Worm (Caenorhabditis elegans) whole organism, young adult: ENCODE results near the gene unc-42.

Experiments
- C06A6.2 ChIP-seq: fragments of 200-800 bp; sonication (Bioruptor generic); conservative IDR thresholded peaks from 2 replicates; pipeline ENCODE4 v1.3.6; 2022; ENCODE audit warnings: missing genetic modification characterization, missing compliant biosample characterization
- D2030.7 ChIP-seq: fragments of 200-800 bp; sonication (Bioruptor generic); IDR thresholded peaks from 2 replicates; pipeline ENCODE4 v1.3.6; 2022; ENCODE audit warnings: missing genetic modification reagents, missing genetic modification characterization, missing compliant biosample characterization
- F10E7.11 ChIP-seq: sonication (generic microtip); optimal IDR thresholded peaks from 2 replicates; lab custom pipeline; 2017; ENCODE audit warnings: mild to moderate bottlenecking, missing genetic modification characterization, moderate library complexity, missing compliant biosample characterization
- F22D6.2 ChIP-seq: sonication (generic microtip); optimal IDR thresholded peaks from 2 replicates; lab custom pipeline; 2016; ENCODE audit warnings: mild to moderate bottlenecking, missing genetic modification characterization, missing compliant biosample characterization
- F33H1.4 ChIP-seq: fragments of 200-800 bp; sonication (Bioruptor generic); IDR thresholded peaks from 2 replicates; pipeline ENCODE4 v1.3.6; 2022; ENCODE audit warnings: missing genetic modification reagents, missing genetic modification characterization, missing compliant biosample characterization
- F55B11.4 ChIP-seq: sonication (generic microtip); optimal IDR thresholded peaks from 2 replicates; lab custom pipeline; 2016; ENCODE audit warnings: missing compliant biosample characterization, missing genetic modification characterization, borderline replicate concordance; ENCODE audit not compliant: insufficient read depth
- Y53G8AR.9 ChIP-seq: fragments of 200-800 bp; sonication (Bioruptor generic); conservative IDR thresholded peaks from 2 replicates; pipeline ENCODE4 v1.3.6; 2022; ENCODE audit warnings: missing genetic modification reagents, missing genetic modification characterization, missing compliant biosample characterization
- Y56A3A.18 ChIP-seq: fragments of 200-800 bp; sonication (Bioruptor generic); IDR thresholded peaks from 2 replicates; pipeline ENCODE4 v1.3.6; 2022; ENCODE audit warnings: missing genetic modification reagents, missing genetic modification characterization, missing compliant biosample characterization
- Y95B8A.8 ChIP-seq: fragments of 200-800 bp; sonication (Bioruptor generic); IDR thresholded peaks from 2 replicates; pipeline ENCODE4 v1.3.6; 2022; ENCODE audit warnings: missing genetic modification reagents, missing genetic modification characterization, missing compliant biosample characterization
- ZK185.1 ChIP-seq: sonication (generic microtip); optimal IDR thresholded peaks from 2 replicates; lab custom pipeline; 2016; ENCODE audit warnings: mild to moderate bottlenecking, missing genetic modification characterization, missing compliant biosample characterization; ENCODE audit not compliant: poor library complexity, severe bottlenecking
- akir-1 ChIP-seq: fragments of 200-800 bp; sonication (Bioruptor generic); optimal IDR thresholded peaks from 2 replicates; lab custom pipeline; 2018; ENCODE audit warnings: mild to moderate bottlenecking, missing genetic modification characterization, moderate library complexity, missing compliant biosample characterization
- ama-1 ChIP-seq, 3 experiments: fragments of 150-350 bp in 1 of 3; sonication (generic microtip) in 2 of 3; optimal IDR thresholded peaks; 2 replicates each; lab custom pipeline; 2014 to 2018; ENCODE audit warnings: missing biosample characterization in 2 of 3, missing genetic modification characterization in 2 of 3, missing genetic modification reagents in 2 of 3
- aptf-2 ChIP-seq: fragments of 200-800 bp; sonication (Bioruptor generic); conservative IDR thresholded peaks from 2 replicates; pipeline ENCODE4 v1.3.6; 2022; ENCODE audit warnings: missing genetic modification reagents, missing genetic modification characterization, missing compliant biosample characterization
- attf-6 ChIP-seq: fragments of 200-800 bp; sonication (Bioruptor generic); IDR thresholded peaks from 2 replicates; pipeline ENCODE4 v1.3.6; 2022; ENCODE audit warnings: missing genetic modification reagents, missing genetic modification characterization, missing compliant biosample characterization
- bed-1 ChIP-seq: fragments of 200-800 bp; sonication (Bioruptor generic); IDR thresholded peaks from 2 replicates; pipeline ENCODE4 v1.3.6; 2022; ENCODE audit warnings: missing genetic modification reagents, missing genetic modification characterization, missing compliant biosample characterization
- ccch-3 ChIP-seq: fragments of 200-800 bp; sonication (Bioruptor generic); optimal IDR thresholded peaks from 2 replicates; lab custom pipeline; 2018; ENCODE audit warnings: mild to moderate bottlenecking, missing genetic modification characterization, missing compliant biosample characterization
- cebp-2 ChIP-seq: fragments of 200-800 bp; sonication (Bioruptor generic); IDR thresholded peaks from 2 replicates; pipeline ENCODE4 v1.3.6; 2022; ENCODE audit warnings: missing genetic modification characterization, missing compliant biosample characterization
- ceh-91 ChIP-seq: fragments of 200-800 bp; sonication (Bioruptor generic); IDR thresholded peaks from 2 replicates; pipeline ENCODE4 v1.3.6; 2022; ENCODE audit warnings: missing genetic modification reagents, missing genetic modification characterization, missing compliant biosample characterization
- chd-7 ChIP-seq: sonication (generic microtip); optimal IDR thresholded peaks from 2 replicates; lab custom pipeline; 2016; ENCODE audit warnings: mild to moderate bottlenecking, missing genetic modification characterization, moderate library complexity, missing compliant biosample characterization
- dox-1 ChIP-seq: fragments of 200-800 bp; sonication (Bioruptor generic); IDR thresholded peaks from 2 replicates; pipeline ENCODE4 v1.3.6; 2022; ENCODE audit warnings: missing genetic modification reagents, missing genetic modification characterization, missing compliant biosample characterization
- ets-4 ChIP-seq: fragments of 200-800 bp; sonication (Bioruptor generic); optimal IDR thresholded peaks from 2 replicates; lab custom pipeline; 2018; ENCODE audit warnings: mild to moderate bottlenecking, missing genetic modification characterization, missing compliant biosample characterization
- hmg-1.2 ChIP-seq: fragments of 200-800 bp; sonication (Bioruptor generic); IDR thresholded peaks from 2 replicates; pipeline ENCODE4 v1.3.6; 2022; ENCODE audit warnings: missing genetic modification reagents, missing genetic modification characterization, missing compliant biosample characterization
- hmg-20 ChIP-seq: fragments of 200-800 bp; sonication (Bioruptor generic); IDR thresholded peaks from 2 replicates; pipeline ENCODE4 v1.3.6; 2022; ENCODE audit warnings: missing genetic modification reagents, missing genetic modification characterization, missing compliant biosample characterization
- hrde-1 ChIP-seq: sonication (generic microtip); optimal IDR thresholded peaks from 2 replicates; lab custom pipeline; 2016; ENCODE audit warnings: missing genetic modification characterization, mild to moderate bottlenecking, missing compliant biosample characterization, moderate library complexity, missing genotype, missing genetic modification reagents, borderline replicate concordance
- let-526 ChIP-seq: fragments of 200-800 bp; sonication (Bioruptor generic); IDR thresholded peaks from 2 replicates; pipeline ENCODE4 v1.3.6; 2022; ENCODE audit warnings: missing genetic modification reagents, missing genetic modification characterization, missing compliant biosample characterization
- lir-1 ChIP-seq: fragments of 200-800 bp; sonication (Bioruptor generic); conservative IDR thresholded peaks from 2 replicates; pipeline ENCODE4 v1.3.6; 2022; ENCODE audit warnings: missing genetic modification reagents, missing genetic modification characterization, missing compliant biosample characterization
- madf-6 ChIP-seq: fragments of 200-800 bp; sonication (Bioruptor generic); IDR thresholded peaks from 2 replicates; pipeline ENCODE4 v1.3.6; 2022; ENCODE audit warnings: missing genetic modification reagents, missing genetic modification characterization, missing compliant biosample characterization
- madf-8 ChIP-seq: fragments of 200-800 bp; sonication (Bioruptor generic); conservative IDR thresholded peaks from 2 replicates; pipeline ENCODE4 v1.3.6; 2022; ENCODE audit warnings: missing genetic modification reagents, missing genetic modification characterization, missing compliant biosample characterization
- mcd-1 ChIP-seq: fragments of 200-800 bp; sonication (Bioruptor generic); IDR thresholded peaks from 2 replicates; pipeline ENCODE4 v1.3.6; 2022; ENCODE audit warnings: missing genetic modification reagents, missing genetic modification characterization, missing compliant biosample characterization
- nfya-2 ChIP-seq: fragments of 200-800 bp; sonication (Bioruptor generic); IDR thresholded peaks from 2 replicates; pipeline ENCODE4 v1.3.6; 2022; ENCODE audit warnings: missing genetic modification reagents, missing genetic modification characterization, missing compliant biosample characterization
- nhr-80 ChIP-seq: sonication (generic microtip); optimal IDR thresholded peaks from 2 replicates; lab custom pipeline; 2016; ENCODE audit warnings: missing genetic modification characterization, missing compliant biosample characterization
- nhr-90 ChIP-seq: sonication (generic microtip); optimal IDR thresholded peaks from 2 replicates; lab custom pipeline; 2016; ENCODE audit warnings: missing genotype, mild to moderate bottlenecking, missing genetic modification characterization, missing compliant biosample characterization
- pha-4 ChIP-seq: fragments of 150-350 bp; sonication (generic microtip); optimal IDR thresholded peaks from 2 replicates; lab custom pipeline; 2014; ENCODE audit warnings: missing biosample characterization, missing genetic modification reagents, missing genetic modification characterization
- rcor-1 ChIP-seq: fragments of 200-800 bp; sonication (Bioruptor generic); IDR thresholded peaks from 2 replicates; pipeline ENCODE4 v1.3.6; 2022; ENCODE audit warnings: missing genetic modification reagents, missing genetic modification characterization, missing compliant biosample characterization
- rpc-1 ChIP-seq, 2 experiments: fragments of 150-350 bp in 1 of 2; sonication (generic microtip) in 1 of 2; optimal IDR thresholded peaks; 2 replicates each; lab custom pipeline; 2014 to 2018; ENCODE audit warnings: missing biosample characterization in 1 of 2, missing genetic modification characterization in 1 of 2, missing genetic modification reagents in 1 of 2, missing genotype in 1 of 2
- snpc-1.1 ChIP-seq: sonication (generic microtip); optimal IDR thresholded peaks from 2 replicates; lab custom pipeline; 2017; ENCODE audit warnings: missing genetic modification characterization, mild to moderate bottlenecking, missing compliant biosample characterization, antibody characterized with exemption, moderate library complexity, missing genotype, missing genetic modification reagents; ENCODE audit not compliant: insufficient read depth
- snpc-4 ChIP-seq, 5 experiments: fragments of 150-350 bp in 1 of 5; sonication (generic microtip) in 4 of 5; optimal IDR thresholded peaks; 2 replicates each; lab custom pipeline; 2014 to 2018; ENCODE audit warnings: missing genetic modification characterization in 5 of 5, missing biosample characterization in 3 of 5, antibody characterized with exemption in 2 of 5, mild to moderate bottlenecking in 2 of 5, missing compliant biosample characterization in 2 of 5, missing genotype in 2 of 5, moderate library complexity in 2 of 5, missing genetic modification reagents in 1 of 5
- somi-1 ChIP-seq: fragments of 200-800 bp; sonication (Bioruptor generic); optimal IDR thresholded peaks from 2 replicates; lab custom pipeline; 2018; ENCODE audit warnings: mild to moderate bottlenecking, missing genetic modification characterization, missing compliant biosample characterization
- tbp1 ChIP-seq: fragments of 200-800 bp; sonication (Bioruptor generic); optimal IDR thresholded peaks from 2 replicates; lab custom pipeline; 2018; ENCODE audit warnings: mild to moderate bottlenecking, missing genetic modification characterization, missing compliant biosample characterization
- tlf-1 ChIP-seq: fragments of 200-800 bp; sonication (Bioruptor generic); optimal IDR thresholded peaks from 2 replicates; lab custom pipeline; 2018; ENCODE audit warnings: mild to moderate bottlenecking, missing genetic modification characterization, missing compliant biosample characterization
- zfh-2 ChIP-seq: fragments of 200-800 bp; sonication (Bioruptor generic); conservative IDR thresholded peaks from 2 replicates; pipeline ENCODE4 v1.3.6; 2022; ENCODE audit warnings: missing genetic modification reagents, missing genetic modification characterization, missing compliant biosample characterization
- ztf-18 ChIP-seq: sonication (generic microtip); optimal IDR thresholded peaks from 2 replicates; lab custom pipeline; 2016; ENCODE audit warnings: missing genotype, mild to moderate bottlenecking, missing genetic modification characterization, missing compliant biosample characterization
- ztf-25 ChIP-seq: fragments of 200-800 bp; sonication (Bioruptor generic); IDR thresholded peaks from 2 replicates; pipeline ENCODE4 v1.3.6; 2022; ENCODE audit warnings: missing genetic modification reagents, missing genetic modification characterization, missing compliant biosample characterization
- ztf-26 ChIP-seq: sonication (generic microtip); optimal IDR thresholded peaks from 2 replicates; lab custom pipeline; 2017; ENCODE audit warnings: missing genetic modification characterization, missing compliant biosample characterization
- ztf-3 ChIP-seq: fragments of 200-800 bp; sonication (Bioruptor generic); optimal IDR thresholded peaks from 2 replicates; lab custom pipeline; 2018; ENCODE audit warnings: mild to moderate bottlenecking, missing genetic modification characterization, missing compliant biosample characterization

Gene unc-42

ce11 chrV:9789657-9790261 is 20.6 kb upstream of the unc-42 start, which contains the start of gene ztf-7 (continued):
- peak; percentile 89 for TF ChIP-seq lir-1
- peak; percentile 26; the same call in 1 of the 2 replicates for TF ChIP-seq D2030.7 (GFP tag; lab: Robert Waterston, UW)
- peak; percentile 92 for TF ChIP-seq rcor-1 (GFP tag; lab: Robert Waterston, UW)
- peak; percentile 77 for TF ChIP-seq nhr-90 (tag; lab: Kevin White, UChicago)
- peak; percentile 92 for TF ChIP-seq somi-1 (GFP tag; lab: Kevin White, UChicago)
- peak; percentile 99 for TF ChIP-seq hmg-1.2 (GFP tag; lab: Robert Waterston, UW)
- TF ChIP-seq bed-1 (GFP tag; lab: Robert Waterston, UW) = 0 out of 2 replicates have a peak, but pooled peaks have one; percentile 75
- no peak for TF ChIP-seq hrde-1 (tag; lab: Kevin White, UChicago)
- TF ChIP-seq snpc-1.1 (tag; lab: Kevin White, UChicago) = no peak
- peak; percentile 67 for TF ChIP-seq snpc-4 (GFP tag; optimal IDR thresholded peaks at IDR 0.05; lab: Kevin White, UChicago)
- TF ChIP-seq snpc-4 (tag; optimal IDR thresholded peaks at IDR 0.05; lab: Kevin White, UChicago) = peak in 3 of 4 experiments; percentile 77 to 87 (median 84)
- TF ChIP-seq F10E7.11 = no peak
- peak; percentile 98 for TF ChIP-seq ztf-18
- peak; percentile 92 for TF ChIP-seq mcd-1 (GFP tag; lab: Robert Waterston, UW)
- TF ChIP-seq let-526 (GFP tag; lab: Robert Waterston, UW) = peak; percentile 93
- no peak for TF ChIP-seq rpc-1 (optimal IDR thresholded peaks at IDR 0.05; lab: Kevin White, UChicago)
- no peak for TF ChIP-seq rpc-1 (tag; optimal IDR thresholded peaks at IDR 0.05; lab: Kevin White, UChicago)
- peak; percentile 62 for TF ChIP-seq F33H1.4 (GFP tag; lab: Robert Waterston, UW)
- peak; percentile 95 for TF ChIP-seq Y53G8AR.9
- peak; percentile 98 for TF ChIP-seq dox-1 (GFP tag; lab: Robert Waterston, UW)
- no peak for TF ChIP-seq ztf-25 (GFP tag; lab: Robert Waterston, UW)
- peak; percentile 86 for TF ChIP-seq ets-4 (GFP tag; lab: Kevin White, UChicago)
- TF ChIP-seq tlf-1 (GFP tag; lab: Kevin White, UChicago) = peak; percentile 97
- peak; percentile 73 for TF ChIP-seq tbp1 (GFP tag; lab: Kevin White, UChicago)
- peak; percentile 87 for TF ChIP-seq F22D6.2 (tag; lab: Kevin White, UChicago)
- TF ChIP-seq chd-7 (tag; lab: Kevin White, UChicago) = peak; percentile 90
- peak; percentile 99 for TF ChIP-seq nhr-80 (tag; lab: Kevin White, UChicago)
- no peak for TF ChIP-seq ccch-3
- peak; percentile 97 for TF ChIP-seq ztf-26 (tag; lab: Kevin White, UChicago)
- peak; percentile 78 for TF ChIP-seq ZK185.1 (tag; lab: Kevin White, UChicago)
- no peak for TF ChIP-seq madf-8 (GFP tag; lab: Robert Waterston, UW)
- TF ChIP-seq madf-6 (GFP tag; lab: Robert Waterston, UW) = peak; percentile 69
- TF ChIP-seq Y95B8A.8 (GFP tag; lab: Robert Waterston, UW) = peak; percentile 90
- peak; percentile 65; the same call in 1 of the 2 replicates for TF ChIP-seq cebp-2 (GFP tag; lab: Robert Waterston, UW)
- TF ChIP-seq akir-1 (GFP tag; lab: Kevin White, UChicago) = peak; percentile 15
- 0 out of 2 replicates have a peak, but pooled peaks have one; percentile 20 for TF ChIP-seq aptf-2
- TF ChIP-seq C06A6.2 (GFP tag; lab: Robert Waterston, UW) = peak; percentile 93
- TF ChIP-seq F55B11.4 (tag; lab: Kevin White, UChicago) = no peak
- TF ChIP-seq zfh-2 (GFP tag; lab: Robert Waterston, UW) = no peak
- TF ChIP-seq nfya-2 (GFP tag; lab: Robert Waterston, UW) = no peak
- TF ChIP-seq ceh-91 (GFP tag; lab: Robert Waterston, UW) = peak; percentile 37; the same call in 1 of the 2 replicates
- peak; percentile 63 for TF ChIP-seq hmg-20 (GFP tag; lab: Robert Waterston, UW)
- TF ChIP-seq Y56A3A.18 (GFP tag; lab: Robert Waterston, UW) = peak; percentile 94
- peak; percentile 75 for TF ChIP-seq ztf-3
- TF ChIP-seq attf-6 (GFP tag; lab: Robert Waterston, UW) = 0 out of 2 replicates have a peak, but pooled peaks have one; percentile 11
- no peak for TF ChIP-seq pha-4 (tag; lab: Kevin White, UChicago)
- no peak for TF ChIP-seq ama-1 (optimal IDR thresholded peaks at IDR 0.05; lab: Kevin White, UChicago)
- no peak for TF ChIP-seq ama-1 (GFP tag; optimal IDR thresholded peaks at IDR 0.05; lab: Kevin White, UChicago)
